Worm (Caenorhabditis elegans) whole organism, L1 larva: ENCODE measurements around the gene pygo-1.

Experiments
- ceh-8 ChIP-seq: fragments of 200-800 bp; sonication (Bioruptor generic); optimal IDR thresholded peaks from 2 replicates; lab custom pipeline; 2018; ENCODE audit warnings: mild to moderate bottlenecking, missing genetic modification characterization, moderate library complexity, missing compliant biosample characterization
- egl-13 ChIP-seq: sonication (generic microtip); optimal IDR thresholded peaks from 2 replicates; lab custom pipeline; 2016; ENCODE audit warnings: missing genotype, missing genetic modification reagents, missing genetic modification characterization, missing compliant biosample characterization
- mab-9 ChIP-seq: fragments of 200-800 bp; sonication (Bioruptor generic); IDR thresholded peaks from 2 replicates; pipeline ENCODE4 v1.3.6; 2022; ENCODE audit warnings: missing genetic modification reagents, missing genetic modification characterization, missing compliant biosample characterization
- pag-3 ChIP-seq: sonication (generic microtip); optimal IDR thresholded peaks from 2 replicates; lab custom pipeline; 2017; ENCODE audit warnings: missing genetic modification characterization, mild to moderate bottlenecking, missing compliant biosample characterization, antibody characterized with exemption, borderline replicate concordance; ENCODE audit not compliant: insufficient read depth
- ztf-11 ChIP-seq, 2 experiments: sonication (generic microtip); optimal IDR thresholded peaks; 2 replicates each; lab custom pipeline; 2016 to 2017; ENCODE audit warnings: missing genetic modification characterization in 2 of 2, missing biosample characterization in 1 of 2, missing compliant biosample characterization in 1 of 2

DNA sequence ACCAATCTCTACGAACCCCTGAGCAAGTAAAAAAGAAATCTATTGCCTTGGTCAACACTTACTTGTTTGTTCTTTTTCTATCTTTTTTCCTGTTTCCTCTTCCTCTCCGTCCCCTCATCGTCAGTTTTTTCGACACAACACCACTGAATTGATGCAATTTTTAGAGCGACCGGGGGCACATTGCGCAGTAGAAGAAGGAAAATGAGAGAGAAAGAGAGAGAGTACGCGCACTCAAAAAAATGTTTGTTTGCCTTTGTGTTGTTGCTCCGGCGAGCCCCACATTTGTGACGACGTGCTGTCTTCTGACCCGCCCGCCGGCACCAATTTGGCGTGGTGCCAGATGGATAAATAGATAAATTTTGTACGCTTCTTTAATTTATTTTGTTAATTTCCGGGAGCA is 17.0 kb downstream of the pygo-1 start:
- TF ChIP-seq ceh-8 (GFP tag; lab: Kevin White, UChicago) (no peak), ztf-11 (tag; optimal IDR thresholded peaks at IDR 0.05; lab: Kevin White, UChicago) (no peak), mab-9 (no peak), pag-3 (tag; lab: Kevin White, UChicago) (no peak), egl-13 (tag; lab: Kevin White, UChicago) (no peak)
